Fruit fly (Drosophila melanogaster) whole organism: ENCODE measurements around the gene Cmpk.

ENCODE experiments used
- CG8478 ChIP-seq: fragments of >200 bp; optimal IDR thresholded peaks from 2 replicates; lab custom pipeline; 2018; ENCODE audit warnings: inconsistent platforms
- Dll ChIP-seq: fragments of >200 bp; optimal IDR thresholded peaks from 2 replicates; lab custom pipeline; 2017
- EcR ChIP-seq, 2 experiments: fragments of >200 bp; optimal IDR thresholded peaks; 2 replicates each; lab custom pipeline; 2017; ENCODE audit warnings: missing biosample characterization in 2 of 2, missing genetic modification characterization in 2 of 2, missing genetic modification reagents in 2 of 2
- pan ChIP-seq: fragments of >200 bp; optimal IDR thresholded peaks from 2 replicates; lab custom pipeline; 2017
- psq ChIP-seq: fragments of >200 bp; optimal IDR thresholded peaks from 2 replicates; lab custom pipeline; 2017
- usp ChIP-seq: fragments of >200 bp; optimal IDR thresholded peaks from 2 replicates; lab custom pipeline; 2017; ENCODE audit warnings: missing biosample characterization, missing genetic modification characterization, mixed read lengths

Gene Cmpk

DNA sequence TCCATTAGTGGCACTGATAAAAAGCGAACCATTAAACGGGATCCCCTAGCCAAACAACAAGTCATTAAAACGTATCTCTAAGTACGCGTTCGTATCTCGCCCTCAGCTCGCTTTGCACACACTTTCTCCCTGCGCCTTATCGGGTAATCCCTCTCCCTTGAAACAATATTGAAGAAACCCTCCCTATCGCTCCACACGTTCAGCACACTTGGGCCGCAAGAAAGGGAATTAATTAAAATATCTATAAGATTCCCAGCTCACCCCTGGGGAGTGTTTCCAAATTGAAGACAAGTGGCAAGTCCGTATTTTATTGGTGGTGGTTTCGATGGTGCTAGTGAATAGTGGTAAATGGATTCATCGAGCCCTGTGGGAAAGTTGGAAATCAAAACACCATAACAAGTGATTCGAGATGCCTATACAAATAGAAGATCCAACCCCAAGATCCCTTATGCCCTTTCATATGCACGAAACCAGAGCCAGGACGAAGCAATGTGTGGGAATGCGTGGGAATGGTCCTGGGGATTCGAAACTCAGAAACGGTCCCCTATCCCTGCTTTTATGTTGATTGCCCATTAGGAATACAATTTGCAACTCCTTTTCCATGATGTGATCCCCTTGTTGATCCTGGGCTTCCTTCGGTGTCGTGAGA is 45.3 kb downstream of the Cmpk start:
- TF ChIP-seq pan (lab: Kevin White, UChicago) (no peak), Dll (lab: Kevin White, UChicago) (no peak), usp (GFP tag; lab: Kevin White, UChicago) (no peak)

DNA sequence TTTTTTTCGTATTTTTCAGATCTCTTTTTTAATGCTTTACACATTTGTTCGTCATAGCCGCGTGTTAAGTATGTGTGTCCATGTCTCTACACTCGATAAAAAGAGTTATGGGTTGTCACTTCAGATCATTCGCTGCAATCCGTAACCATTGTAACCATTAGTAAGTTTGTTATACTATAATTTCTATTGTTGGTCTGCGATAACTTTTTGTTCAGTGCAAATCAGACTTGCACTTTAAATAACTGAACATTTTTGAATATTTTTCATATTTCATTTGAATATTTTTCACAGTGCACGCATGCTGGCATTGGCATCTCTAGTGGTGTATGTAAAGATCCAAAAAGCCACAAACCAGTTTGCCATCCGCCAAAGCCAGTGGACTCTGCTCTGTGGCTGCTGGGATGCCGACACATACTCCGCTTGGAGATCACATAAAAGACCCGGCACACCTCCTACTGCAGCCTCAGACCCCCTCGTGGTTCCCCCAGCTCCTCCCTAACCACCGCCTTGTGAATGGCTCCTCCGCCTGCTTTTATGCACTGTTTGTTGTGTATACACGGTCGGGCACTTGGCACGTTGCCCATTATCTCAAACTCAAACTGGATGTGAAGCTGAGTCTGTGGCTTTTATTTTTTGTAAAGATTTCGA is 46.2 kb downstream of the Cmpk start:
- TF ChIP-seq usp (GFP tag; lab: Kevin White, UChicago): no peak
- TF ChIP-seq EcR (GFP tag; optimal IDR thresholded peaks at IDR 0.05; lab: Kevin White, UChicago): peak in 1 of 2 experiments; percentile 37
- TF ChIP-seq psq: no peak
- no peak for TF ChIP-seq Dll (lab: Kevin White, UChicago)
- TF ChIP-seq CG8478 (lab: Kevin White, UChicago): no peak
- TF ChIP-seq pan (lab: Kevin White, UChicago): no peak

DNA sequence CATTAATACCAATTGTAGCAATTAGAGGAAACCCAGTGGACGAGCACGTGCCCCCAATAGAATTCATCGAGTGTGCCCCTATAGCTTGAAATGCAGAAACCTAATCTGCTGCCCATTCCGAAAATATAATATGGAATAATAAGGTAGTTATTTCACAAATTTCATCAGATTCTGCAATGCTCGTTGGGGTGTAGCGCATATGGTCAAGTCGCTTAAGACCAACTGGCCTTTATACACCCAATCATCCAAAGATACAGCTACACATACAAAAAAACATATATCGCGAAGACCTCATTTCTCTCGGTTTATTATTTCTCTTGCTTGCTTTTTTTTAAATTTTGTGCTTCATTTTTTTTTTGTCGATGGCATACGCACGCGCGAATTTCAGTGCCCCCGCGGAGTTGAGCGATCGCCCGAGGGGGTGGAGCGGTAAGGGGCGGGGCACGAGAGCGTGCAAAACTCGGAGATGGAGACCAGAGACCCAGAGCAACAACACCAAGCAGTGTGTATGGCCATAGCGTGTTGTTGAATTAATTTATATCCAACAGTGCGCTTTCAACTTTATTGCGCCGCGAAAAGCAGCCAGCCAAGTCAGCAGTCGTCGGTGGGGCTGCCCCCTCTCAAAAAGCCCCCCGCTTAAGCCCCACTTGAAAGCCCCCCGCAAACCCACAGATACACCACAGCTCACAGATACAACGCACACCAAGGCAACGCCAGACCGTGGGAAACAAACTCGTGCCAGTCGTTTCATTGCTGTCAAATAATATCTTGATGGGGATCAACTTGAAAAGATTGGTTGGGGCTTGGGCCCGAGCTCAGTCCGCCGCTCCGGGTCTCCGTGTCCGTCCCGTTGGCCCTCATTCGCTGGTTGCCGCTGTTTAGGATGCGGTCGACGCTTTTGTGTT is 47.0 kb downstream of the Cmpk start:
- no peak for TF ChIP-seq CG8478 (lab: Kevin White, UChicago)
- TF ChIP-seq Dll (lab: Kevin White, UChicago): peak; percentile 83
- peak; percentile 20 to 71 for TF ChIP-seq EcR (GFP tag; optimal IDR thresholded peaks at IDR 0.05; lab: Kevin White, UChicago)

DNA sequence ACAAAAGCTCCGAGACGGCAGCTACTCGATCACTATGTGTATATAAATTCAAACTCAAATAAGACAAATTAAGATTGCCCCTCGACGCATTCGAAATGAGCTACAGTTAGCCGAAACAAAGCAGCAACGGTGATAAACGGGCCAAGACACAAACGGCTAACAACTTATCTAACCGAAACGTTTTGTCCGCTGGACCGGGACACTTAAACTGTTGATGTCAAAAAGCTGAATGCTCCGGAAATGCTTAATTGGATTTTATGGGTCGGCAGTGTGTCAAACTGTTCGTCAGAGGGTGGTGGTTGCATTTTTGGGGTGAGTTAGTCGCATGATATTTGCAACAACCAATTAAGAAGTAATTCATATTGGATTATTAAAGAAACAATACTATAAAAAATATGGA is 47.9 kb downstream of the Cmpk start:
- no peak for TF ChIP-seq Dll (lab: Kevin White, UChicago)
- no peak for TF ChIP-seq psq
- TF ChIP-seq CG8478 (lab: Kevin White, UChicago): no peak
- TF ChIP-seq pan (lab: Kevin White, UChicago): no peak
- no peak for TF ChIP-seq EcR (GFP tag; optimal IDR thresholded peaks at IDR 0.05; lab: Kevin White, UChicago)
- no peak for TF ChIP-seq usp (GFP tag; lab: Kevin White, UChicago)

DNA sequence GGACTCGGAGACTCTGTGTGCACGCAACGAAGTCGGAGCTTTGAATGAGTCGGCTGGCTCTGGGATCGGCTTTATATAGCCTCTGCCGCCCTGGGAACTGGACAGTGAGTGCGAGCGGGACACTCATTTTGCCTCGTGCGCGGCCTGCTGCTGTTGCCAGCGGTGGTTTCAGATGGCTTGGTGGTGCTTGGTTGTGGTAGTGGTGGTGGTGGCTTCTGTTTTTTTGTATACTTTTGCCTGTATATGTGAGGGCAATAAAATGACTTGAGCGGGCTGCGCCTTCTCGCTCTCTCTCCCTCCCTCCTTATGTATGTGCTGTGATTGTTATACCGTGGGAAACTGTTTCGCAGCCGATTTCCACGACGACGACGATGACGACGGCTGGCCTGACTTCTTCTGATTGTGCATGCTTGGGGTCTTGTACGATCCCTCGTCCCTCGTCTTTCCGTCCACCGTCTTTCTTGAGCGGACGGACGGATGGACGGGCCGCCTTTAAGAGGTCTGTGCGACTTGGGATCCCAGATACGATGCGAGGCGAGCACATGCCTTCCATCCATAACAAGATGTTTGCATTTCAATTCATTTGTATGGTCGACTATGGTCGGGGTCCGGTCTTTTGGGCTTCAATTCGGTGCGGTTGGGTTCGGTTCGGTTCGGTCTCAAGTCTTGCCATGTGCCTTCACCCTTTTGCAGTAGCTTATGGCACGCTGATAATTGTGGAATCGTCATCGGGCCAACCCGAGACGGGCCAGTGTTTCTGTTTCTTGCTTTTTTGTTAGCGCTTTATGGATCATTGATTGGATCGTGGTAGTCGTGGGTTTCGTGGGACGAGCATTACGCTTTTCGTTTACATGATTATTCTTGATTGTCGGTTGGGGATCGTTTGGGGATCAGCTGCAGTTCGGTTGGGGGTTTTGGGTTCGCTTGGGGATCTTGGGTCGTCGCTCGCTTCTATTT is 49.0 kb downstream of the Cmpk start:
- TF ChIP-seq pan (lab: Kevin White, UChicago) (no peak), psq (no peak), usp (GFP tag; lab: Kevin White, UChicago) (no peak), Dll (lab: Kevin White, UChicago) (peak; percentile 71), CG8478 (lab: Kevin White, UChicago) (no peak), EcR (GFP tag; optimal IDR thresholded peaks at IDR 0.05; lab: Kevin White, UChicago) (peak in 1 of 2 experiments; percentile 52)

DNA sequence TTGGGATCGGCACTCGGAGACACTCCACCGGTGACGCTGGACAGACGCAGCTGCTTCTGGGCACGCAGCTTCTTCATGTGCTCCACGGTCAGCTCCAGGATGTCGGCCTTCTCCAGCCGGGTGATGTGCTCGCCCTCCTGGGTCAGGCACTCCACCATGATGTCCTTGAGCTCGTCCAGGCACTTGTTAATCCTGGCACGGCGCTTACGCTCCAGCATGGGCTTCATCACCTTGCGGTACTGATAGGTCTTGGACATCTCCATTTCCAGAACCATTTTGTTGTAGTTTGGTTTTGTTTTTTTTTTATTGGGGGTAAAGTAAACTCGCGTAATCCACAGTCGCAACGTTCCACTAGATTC is 49.6 kb downstream of the Cmpk start:
- TF ChIP-seq EcR (GFP tag; optimal IDR thresholded peaks at IDR 0.05; lab: Kevin White, UChicago) (no peak), usp (GFP tag; lab: Kevin White, UChicago) (no peak), Dll (lab: Kevin White, UChicago) (no peak), pan (lab: Kevin White, UChicago) (no peak), CG8478 (lab: Kevin White, UChicago) (no peak), psq (no peak)

DNA sequence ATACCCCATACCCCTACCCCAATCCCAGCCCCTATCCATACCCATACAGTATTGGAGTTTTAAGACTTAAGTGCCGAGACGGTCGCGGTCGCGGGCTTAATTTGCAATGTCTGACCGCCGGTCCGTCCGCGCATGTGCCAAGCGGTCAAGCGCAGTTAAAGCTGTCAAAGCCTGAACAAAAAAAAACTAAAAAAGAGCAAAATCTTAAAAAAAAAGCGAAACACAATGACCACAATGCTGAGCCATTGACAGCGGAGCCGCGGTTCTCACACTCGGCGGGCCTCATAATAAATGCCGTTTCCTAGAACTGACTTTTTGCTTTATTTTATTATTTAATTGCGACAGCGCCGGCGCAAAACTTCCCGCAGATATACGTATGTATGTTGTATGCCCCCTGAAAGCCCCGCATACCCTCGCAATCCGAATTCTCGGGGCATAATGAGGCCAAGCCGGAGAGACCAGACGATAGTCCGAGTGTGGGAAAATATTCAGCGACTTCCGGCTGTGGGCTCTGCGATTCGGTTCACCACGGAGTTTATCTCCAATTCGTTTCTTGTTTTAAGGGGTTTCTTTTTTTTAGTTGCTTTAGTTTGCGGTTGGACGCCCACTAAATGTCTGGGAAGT is 50.7 kb downstream of the Cmpk start:
- no peak for TF ChIP-seq CG8478 (lab: Kevin White, UChicago)
- TF ChIP-seq EcR (GFP tag; optimal IDR thresholded peaks at IDR 0.05; lab: Kevin White, UChicago): peak in 1 of 2 experiments; percentile 20
